ENCODE assay signal across 6 worm cellular contexts in the genomic region with DNA sequence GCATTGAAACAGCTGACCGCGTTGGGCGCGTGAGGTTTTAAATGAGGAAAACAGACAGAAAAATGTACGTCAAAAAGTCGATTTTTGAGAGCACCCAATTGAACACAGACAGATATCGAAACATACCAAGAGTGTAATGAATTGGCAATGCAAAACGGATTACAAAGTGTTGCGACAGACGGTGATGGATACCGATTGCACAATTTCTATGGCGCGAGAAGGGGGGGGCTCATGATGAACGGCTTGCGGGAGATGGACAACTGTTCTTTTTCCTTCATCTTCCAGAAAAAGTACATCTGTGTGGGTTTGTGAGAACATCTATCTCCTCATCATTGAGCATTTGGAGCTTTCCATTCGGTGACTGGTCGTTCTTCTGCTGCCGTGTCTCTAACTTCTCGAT.
A peak's percentile ranks its signal among the peaks of the same experiment; 100 is the strongest.
TF ChIP-seq lines count a peak whose summit lies in the region.

No protein-coding gene starts in this region.

TF ChIP-seq in whole organism, L1 larva, 84 proteins besides CTCF, POLR2A, EP300 and RAD21:
- TF ChIP-seq rnt-1 (tag; optimal IDR thresholded peaks at IDR 0.05; lab: Kevin White, UChicago) (peak; percentile 8), efl-1 (optimal IDR thresholded peaks at IDR 0.05; lab: Kevin White, UChicago) (no peak), efl-1 (GFP tag; optimal IDR thresholded peaks at IDR 0.05 in 1 of 2; lab: Kevin White, UChicago) (peak in 1 of 2 experiments; percentile 22), jun-1 (tag; optimal IDR thresholded peaks at IDR 0.05; lab: Kevin White, UChicago) (no peak), efl-3 (GFP tag; optimal IDR thresholded peaks at IDR 0.05; lab: Kevin White, UChicago) (no peak), sptf-1 (tag; optimal IDR thresholded peaks at IDR 0.05; lab: Kevin White, UChicago) (no peak), ceh-8 (GFP tag; optimal IDR thresholded peaks at IDR 0.05; lab: Kevin White, UChicago) (no peak), lin-15B (tag; optimal IDR thresholded peaks at IDR 0.05; lab: Kevin White, UChicago) (no peak), dsc-1 (tag; optimal IDR thresholded peaks at IDR 0.05; lab: Kevin White, UChicago) (no peak), swsn-7 (tag; optimal IDR thresholded peaks at IDR 0.05; lab: Kevin White, UChicago) (no peak)

TF ChIP-seq in whole organism, L2 larva, 48 proteins besides CTCF, POLR2A, EP300 and RAD21:
- peak in 1 of 2 experiments; percentile 32 for TF ChIP-seq lsy-2 (tag; optimal IDR thresholded peaks at IDR 0.05; lab: Kevin White, UChicago)
- TF ChIP-seq sem-4 (tag; optimal IDR thresholded peaks at IDR 0.05; lab: Kevin White, UChicago) = peak; percentile 69
- peak; percentile 60 for TF ChIP-seq mab-5 (tag; optimal IDR thresholded peaks at IDR 0.05; lab: Kevin White, UChicago)
- no peak for TF ChIP-seq nhr-6 (tag; optimal IDR thresholded peaks at IDR 0.05; lab: Kevin White, UChicago)
- TF ChIP-seq mbf-1 (tag; optimal IDR thresholded peaks at IDR 0.05; lab: Kevin White, UChicago) = no peak
- TF ChIP-seq sma-9 (GFP tag; optimal IDR thresholded peaks at IDR 0.05; lab: Kevin White, UChicago) = peak; percentile 75
- no peak for TF ChIP-seq sma-9 (tag; optimal IDR thresholded peaks at IDR 0.05; lab: Kevin White, UChicago)
- TF ChIP-seq skn-1 (tag; optimal IDR thresholded peaks at IDR 0.05; lab: Kevin White, UChicago) = no peak
- peak; percentile 50 for TF ChIP-seq F13H6.1 (tag; optimal IDR thresholded peaks at IDR 0.05; lab: Kevin White, UChicago)

TF ChIP-seq in whole organism, L3 larva, 47 proteins besides CTCF, POLR2A, EP300 and RAD21:
- no peak for TF ChIP-seq fkh-10 (GFP tag; optimal IDR thresholded peaks at IDR 0.05; lab: Kevin White, UChicago)
- TF ChIP-seq nfya-1 (tag; optimal IDR thresholded peaks at IDR 0.05; lab: Kevin White, UChicago; ENCODE audit: insufficient read depth) = peak; percentile 10
- peak; percentile 67 for TF ChIP-seq lin-39 (tag; optimal IDR thresholded peaks at IDR 0.05; lab: Kevin White, UChicago)

TF ChIP-seq in whole organism, L4 larva, 104 proteins besides CTCF, POLR2A, EP300 and RAD21:
- TF ChIP-seq nhr-28 (tag; optimal IDR thresholded peaks at IDR 0.05; lab: Kevin White, UChicago) = peak; percentile 6
- peak; percentile 35 for TF ChIP-seq hlh-11 (tag; optimal IDR thresholded peaks at IDR 0.05; lab: Kevin White, UChicago)
- peak; percentile 43 for TF ChIP-seq hlh-30 (tag; optimal IDR thresholded peaks at IDR 0.05; lab: Kevin White, UChicago; ENCODE audit: insufficient read depth)
- TF ChIP-seq mxl-2 (GFP tag; conservative IDR thresholded peaks at IDR 0.05; lab: Robert Waterston, UW) = no peak
- TF ChIP-seq daf-16 (GFP tag; optimal IDR thresholded peaks at IDR 0.05; lab: Kevin White, UChicago) = peak in 1 of 2 experiments; percentile 28
- TF ChIP-seq daf-16 (tag; optimal IDR thresholded peaks at IDR 0.05; lab: Kevin White, UChicago) = no peak

TF ChIP-seq in whole organism, late embryonic, 69 proteins besides CTCF, POLR2A, EP300 and RAD21:
- TF ChIP-seq unc-55 (GFP tag; optimal IDR thresholded peaks at IDR 0.05; lab: Kevin White, UChicago) (peak; percentile 5), nfya-1 (tag; optimal IDR thresholded peaks at IDR 0.05; lab: Kevin White, UChicago) (peak; percentile 3), ceh-14 (tag; optimal IDR thresholded peaks at IDR 0.05; lab: Kevin White, UChicago) (no peak), rnt-1 (tag; optimal IDR thresholded peaks at IDR 0.05; lab: Kevin White, UChicago) (peak; percentile 26)
TF ChIP-seq in whole organism, late embryonic: peak in this region for 3.

TF ChIP-seq in whole organism, mixed stage, embryonic, 35 proteins besides CTCF, POLR2A, EP300 and RAD21:
- no peak for TF ChIP-seq ceh-43 (GFP tag; optimal IDR thresholded peaks at IDR 0.05; lab: Kevin White, UChicago)
- peak; percentile 74 for TF ChIP-seq unc-120 (tag; optimal IDR thresholded peaks at IDR 0.05; lab: Kevin White, UChicago; ENCODE audit: poor library complexity, severe bottlenecking)
- peak; percentile 64 for TF ChIP-seq unc-62 (GFP tag; optimal IDR thresholded peaks at IDR 0.05; lab: Kevin White, UChicago)
